Fruit fly (Drosophila melanogaster) whole organism: ENCODE measurements around the gene Sec10.

Experiments
- CG8478 ChIP-seq: fragments of >200 bp; optimal IDR thresholded peaks from 2 replicates; lab custom pipeline; 2018; ENCODE audit warnings: inconsistent platforms
- pan ChIP-seq: fragments of >200 bp; optimal IDR thresholded peaks from 2 replicates; lab custom pipeline; 2017
- usp ChIP-seq: fragments of >200 bp; optimal IDR thresholded peaks from 2 replicates; lab custom pipeline; 2017; ENCODE audit warnings: missing biosample characterization, missing genetic modification characterization, mixed read lengths

DNA sequence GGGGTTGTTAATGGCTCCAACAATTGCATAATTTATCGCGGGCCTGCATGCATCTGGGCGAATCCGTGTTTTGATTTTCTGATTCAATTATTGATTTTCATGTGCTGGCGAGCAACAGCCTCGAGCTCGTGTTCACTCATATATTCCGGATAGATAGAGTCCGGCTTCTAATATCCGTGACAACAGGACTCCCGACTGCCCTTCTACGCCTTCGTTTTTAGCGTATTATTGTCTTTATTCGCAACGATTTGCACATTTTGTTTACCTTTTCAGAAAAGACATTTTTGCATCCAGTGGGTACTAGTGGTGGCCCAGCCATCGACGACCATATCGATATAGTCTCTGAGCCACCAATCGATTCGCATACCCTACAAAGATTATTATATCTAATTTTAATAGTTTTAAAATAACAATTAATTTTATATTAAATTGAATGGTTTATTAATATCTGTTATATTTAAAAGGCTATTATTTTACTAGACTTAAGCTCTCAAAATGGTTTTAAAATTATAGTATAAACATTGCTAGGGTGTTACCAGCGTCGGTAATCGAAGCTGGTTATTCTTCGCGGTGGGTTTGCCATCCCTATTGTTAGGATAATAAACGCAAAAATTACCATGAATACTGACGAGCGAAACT, 26.7 kb downstream of the Sec10 start, which contains the start of the genes Myo95E and TBC1d7:
- TF ChIP-seq CG8478 (no peak), usp (no peak), pan (lab: Kevin White, UChicago) (peak; percentile 69)
